Worm (Caenorhabditis elegans): ENCODE measurements around the gene ZK180.6.

- TF ChIP-seq tbx-2 (tag; optimal IDR thresholded peaks at IDR 0.05), result no peak
- no peak for TF ChIP-seq ceh-28 (tag; optimal IDR thresholded peaks at IDR 0.05)
- TF ChIP-seq nhr-25 (tag; optimal IDR thresholded peaks at IDR 0.05), result no peak
- no peak for TF ChIP-seq unc-39 (tag; optimal IDR thresholded peaks at IDR 0.05)
These were observed 18.1 kb upstream of the ZK180.6 start for ce11 chrIV:4542972-4543371.
